Worm (Caenorhabditis elegans) whole organism, mixed stage, embryonic: Measurements from ENCODE around the gene B0252.11.

Experiments
- hlh-1 ChIP-seq: fragments of 150-350 bp; optimal IDR thresholded peaks from 2 replicates; lab custom pipeline; 2014; ENCODE audit warnings: missing biosample characterization, missing genetic modification reagents, missing genetic modification characterization
- mab-5 ChIP-seq: fragments of 150-350 bp; optimal IDR thresholded peaks from 2 replicates; lab custom pipeline; 2014; ENCODE audit warnings: missing biosample characterization, missing genetic modification characterization
- mep-1 ChIP-seq: fragments of 150-350 bp; optimal IDR thresholded peaks from 2 replicates; lab custom pipeline; 2017; ENCODE audit warnings: missing biosample characterization, missing genetic modification reagents, missing genetic modification characterization, inconsistent platforms
- nhr-237 ChIP-seq: fragments of 150-350 bp; optimal IDR thresholded peaks from 2 replicates; lab custom pipeline; 2014; ENCODE audit warnings: missing biosample characterization, missing genetic modification characterization
- nhr-28 ChIP-seq: fragments of 150-350 bp; optimal IDR thresholded peaks from 2 replicates; lab custom pipeline; 2014; ENCODE audit warnings: missing biosample characterization, missing genetic modification characterization
- nhr-76 ChIP-seq: sonication (generic microtip); optimal IDR thresholded peaks from 2 replicates; lab custom pipeline; 2017; ENCODE audit warnings: missing biosample characterization, missing genetic modification characterization
- pha-4 ChIP-seq: fragments of 150-350 bp; optimal IDR thresholded peaks from 2 replicates; lab custom pipeline; 2018; ENCODE audit warnings: missing biosample characterization, missing genetic modification reagents, missing genetic modification characterization
- sem-2 ChIP-seq: fragments of 200-800 bp; sonication (Bioruptor generic); optimal IDR thresholded peaks from 2 replicates; lab custom pipeline; 2018; ENCODE audit warnings: mild to moderate bottlenecking, missing genetic modification characterization, missing compliant biosample characterization
- snpc-4 ChIP-seq: fragments of 150-350 bp; optimal IDR thresholded peaks from 2 replicates; lab custom pipeline; 2014; ENCODE audit warnings: missing biosample characterization, missing genetic modification characterization
- sptf-1 ChIP-seq: sonication (generic microtip); optimal IDR thresholded peaks from 2 replicates; lab custom pipeline; 2017; ENCODE audit warnings: mild to moderate bottlenecking, missing genetic modification characterization, moderate library complexity, missing compliant biosample characterization
- unc-39 ChIP-seq: fragments of 150-350 bp; optimal IDR thresholded peaks from 2 replicates; lab custom pipeline; 2014; ENCODE audit warnings: missing biosample characterization, missing genetic modification characterization
- ztf-11 ChIP-seq: fragments of 150-350 bp; optimal IDR thresholded peaks from 2 replicates; lab custom pipeline; 2014; ENCODE audit warnings: missing biosample characterization, missing genetic modification characterization

DNA sequence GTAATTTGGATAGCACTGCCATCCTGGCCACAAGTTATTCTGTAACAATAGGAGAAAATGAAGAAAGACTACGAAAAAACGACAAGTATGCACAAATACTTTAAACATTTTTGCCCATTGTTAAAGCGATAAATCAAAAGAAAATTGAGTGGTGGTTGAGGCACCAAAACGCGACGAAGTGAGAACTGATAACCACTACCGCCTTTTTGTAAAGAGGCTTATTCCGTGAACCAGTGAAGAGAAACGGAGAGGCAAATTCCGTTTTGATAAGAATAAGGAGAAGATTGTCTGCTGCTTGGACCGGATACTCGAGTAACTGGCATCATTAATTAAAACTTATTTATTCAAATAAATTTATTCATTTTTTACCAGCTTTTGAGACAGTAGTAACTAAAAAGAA lies 33.9 kb downstream of the B0252.11 start, which contains the start of gene pmp-1:
- TF ChIP-seq nhr-28 (tag; lab: Kevin White, UChicago) (no peak), snpc-4 (tag; lab: Kevin White, UChicago) (no peak), ztf-11 (no peak), pha-4 (tag; lab: Kevin White, UChicago) (no peak), mep-1 (no peak), nhr-237 (tag; lab: Kevin White, UChicago) (no peak), sptf-1 (tag; lab: Kevin White, UChicago) (no peak), hlh-1 (tag; lab: Kevin White, UChicago) (no peak), sem-2 (GFP tag; lab: Kevin White, UChicago) (no peak), nhr-76 (tag; lab: Kevin White, UChicago) (no peak), unc-39 (no peak), mab-5 (tag; lab: Kevin White, UChicago) (no peak)
